Worm (Caenorhabditis elegans): Measurements from ENCODE around the gene F23F12.13.

DNA sequence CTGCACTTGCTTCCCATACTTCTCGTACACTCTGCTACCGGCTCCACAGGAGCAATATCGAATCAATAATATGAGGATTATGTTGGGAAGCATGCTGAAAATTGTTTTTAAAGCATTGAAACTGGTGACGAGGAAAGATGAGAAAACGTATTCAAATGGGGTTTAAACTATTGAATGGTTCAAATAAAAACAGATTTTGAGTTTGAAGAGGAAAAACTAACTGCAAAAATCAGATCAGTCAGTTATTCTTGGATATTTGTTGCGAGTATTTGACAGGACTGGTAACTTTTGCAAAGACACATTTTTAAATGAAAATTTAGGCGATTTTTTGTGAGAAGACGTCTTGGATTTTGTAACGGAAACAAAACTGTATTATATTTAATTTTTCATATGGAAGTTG is 19.2 kb downstream of the F23F12.13 start, which contains the start of gene acr-5:
- TF ChIP-seq tra-4 (tag; optimal IDR thresholded peaks at IDR 0.05) (no peak), sea-1 (GFP tag; conservative IDR thresholded peaks at IDR 0.05) (no peak), tbx-37 (GFP tag; conservative IDR thresholded peaks at IDR 0.05) (no peak), ama-1 (optimal IDR thresholded peaks at IDR 0.05) (no peak), ceh-13 (GFP tag; optimal IDR thresholded peaks at IDR 0.05) (no peak), hmg-4 (GFP tag; optimal IDR thresholded peaks at IDR 0.05) (no peak)

Measured in whole organism, early embryonic.